Fruit fly (Drosophila melanogaster) whole organism, embryonic: ENCODE measurements around the gene CAH9.

ENCODE experiments used
- ATbp ChIP-seq: fragments of 200-800 bp; sonication (Bioruptor generic); optimal IDR thresholded peaks from 2 replicates; lab custom pipeline; 2017; ENCODE audit warnings: missing biosample characterization, mild to moderate bottlenecking, missing genetic modification characterization, missing genetic modification reagents
- Adf1 ChIP-seq: fragments of 200-800 bp; sonication (Bioruptor generic); IDR thresholded peaks from 2 replicates; pipeline ENCODE4 v1.3.6; 2022; ENCODE audit warnings: missing biosample characterization, missing genetic modification characterization
- Blimp-1 ChIP-seq: fragments of 200-800 bp; sonication (Bioruptor generic); optimal IDR thresholded peaks from 3 replicates; lab custom pipeline; 2018; ENCODE audit warnings: missing biosample characterization, missing genetic modification characterization, mild to moderate bottlenecking, moderate library complexity, missing genetic modification reagents
- Bteb2 ChIP-seq: fragments of 200-800 bp; sonication (Bioruptor generic); optimal IDR thresholded peaks from 2 replicates; lab custom pipeline; 2016; ENCODE audit warnings: missing biosample characterization, missing genetic modification characterization
- CG10654 ChIP-seq: fragments of 200-800 bp; sonication (Bioruptor generic); optimal IDR thresholded peaks from 2 replicates; lab custom pipeline; 2016; ENCODE audit warnings: missing biosample characterization, missing genetic modification characterization
- CG10959 ChIP-seq: fragments of 200-800 bp; sonication (Bioruptor generic); IDR thresholded peaks from 2 replicates; pipeline ENCODE4 v1.3.6; 2022; ENCODE audit warnings: missing biosample characterization, missing genetic modification characterization
- CG11247 ChIP-seq: fragments of 200-800 bp; sonication (Bioruptor generic); IDR thresholded peaks from 2 replicates; pipeline ENCODE4 v1.3.6; 2022; ENCODE audit warnings: missing biosample characterization, missing genetic modification characterization
- CG11398 ChIP-seq: fragments of 200-800 bp; sonication (Bioruptor generic); optimal IDR thresholded peaks from 2 replicates; lab custom pipeline; 2016; ENCODE audit warnings: missing biosample characterization, missing genetic modification characterization
- CG11456 ChIP-seq: fragments of 200-800 bp; sonication (Bioruptor generic); IDR thresholded peaks from 3 replicates; pipeline ENCODE4 v1.3.6; 2022; ENCODE audit warnings: missing biosample characterization, missing genetic modification characterization
- CG13775 ChIP-seq: fragments of 200-800 bp; sonication (Bioruptor generic); optimal IDR thresholded peaks from 3 replicates; lab custom pipeline; 2017; ENCODE audit warnings: missing biosample characterization, mild to moderate bottlenecking, missing genetic modification characterization
- CG17612 ChIP-seq: fragments of 200-800 bp; sonication (Bioruptor generic); IDR thresholded peaks from 2 replicates; pipeline ENCODE4 v1.3.6; 2022; ENCODE audit warnings: missing biosample characterization, missing genetic modification characterization
- CG2116 ChIP-seq: fragments of 200-800 bp; sonication (Bioruptor generic); optimal IDR thresholded peaks from 3 replicates; lab custom pipeline; 2018; ENCODE audit warnings: missing biosample characterization, mild to moderate bottlenecking, missing genetic modification characterization
- CG30020 ChIP-seq: fragments of 200-800 bp; optimal IDR thresholded peaks from 2 replicates; lab custom pipeline; 2019; ENCODE audit warnings: missing biosample characterization, mild to moderate bottlenecking, missing genetic modification characterization, moderate library complexity
- CG3163 ChIP-seq: fragments of 200-800 bp; sonication (Bioruptor generic); optimal IDR thresholded peaks from 3 replicates; lab custom pipeline; 2016; ENCODE audit warnings: missing biosample characterization, missing genetic modification characterization
- CG34422 ChIP-seq: fragments of 200-800 bp; sonication (Bioruptor generic); IDR thresholded peaks from 3 replicates; pipeline ENCODE4 v1.3.6; 2022; ENCODE audit warnings: missing biosample characterization, missing genetic modification characterization
- CG3838 ChIP-seq: fragments of 200-800 bp; sonication (Bioruptor generic); optimal IDR thresholded peaks from 3 replicates; lab custom pipeline; 2016; ENCODE audit warnings: missing biosample characterization, missing genetic modification characterization
- CG3847 ChIP-seq: fragments of 200-800 bp; sonication (Bioruptor generic); IDR thresholded peaks from 2 replicates; pipeline ENCODE4 v1.3.6; 2022; ENCODE audit warnings: missing biosample characterization, missing genetic modification characterization
- CG4424 ChIP-seq: fragments of 200-800 bp; sonication (Bioruptor generic); optimal IDR thresholded peaks from 3 replicates; lab custom pipeline; 2016; ENCODE audit warnings: missing biosample characterization, missing genetic modification characterization
- CG6791 ChIP-seq: fragments of 200-800 bp; sonication (Bioruptor generic); IDR thresholded peaks from 3 replicates; pipeline ENCODE4 v1.3.6; 2022; ENCODE audit warnings: missing biosample characterization, missing genetic modification characterization; ENCODE audit not compliant: partially characterized antibody
- CG9437 ChIP-seq: fragments of 200-800 bp; sonication (Bioruptor generic); optimal IDR thresholded peaks from 2 replicates; lab custom pipeline; 2018; ENCODE audit warnings: missing biosample characterization, mild to moderate bottlenecking, missing genetic modification characterization
- CG9797 ChIP-seq: fragments of 200-800 bp; sonication (Bioruptor generic); optimal IDR thresholded peaks from 3 replicates; lab custom pipeline; 2018; ENCODE audit warnings: missing biosample characterization, mild to moderate bottlenecking, missing genetic modification characterization
- Doc2 ChIP-seq: fragments of 200-800 bp; sonication (Bioruptor generic); IDR thresholded peaks from 2 replicates; pipeline ENCODE4 v1.3.6; 2022; ENCODE audit warnings: missing biosample characterization, missing genetic modification characterization
- Dp ChIP-seq: fragments of 200-800 bp; sonication (Bioruptor generic); optimal IDR thresholded peaks from 2 replicates; lab custom pipeline; 2018; ENCODE audit warnings: missing biosample characterization, mild to moderate bottlenecking, missing genetic modification characterization, moderate library complexity
- HLHmδ ChIP-seq: fragments of 200-800 bp; sonication (Bioruptor generic); optimal IDR thresholded peaks from 2 replicates; lab custom pipeline; 2018; ENCODE audit warnings: missing biosample characterization, mild to moderate bottlenecking, missing genetic modification characterization, moderate library complexity
- HmgD ChIP-seq: fragments of 200-800 bp; sonication (Bioruptor generic); optimal IDR thresholded peaks from 3 replicates; lab custom pipeline; 2016; ENCODE audit warnings: missing biosample characterization, missing genetic modification characterization
- Hr3 ChIP-seq: fragments of 200-800 bp; sonication (Bioruptor generic); optimal IDR thresholded peaks from 3 replicates; lab custom pipeline; 2016; ENCODE audit warnings: missing biosample characterization, missing genetic modification characterization
- Lim3 ChIP-seq: fragments of 200-800 bp; sonication (Bioruptor generic); IDR thresholded peaks from 2 replicates; pipeline ENCODE4 v1.3.6; 2022; ENCODE audit warnings: missing biosample characterization, missing genetic modification characterization
- Myb ChIP-seq: fragments of 200-800 bp; sonication (Bioruptor generic); optimal IDR thresholded peaks from 2 replicates; lab custom pipeline; 2016; ENCODE audit warnings: missing biosample characterization, missing genetic modification characterization
- Neu2 ChIP-seq: fragments of 200-800 bp; sonication (Bioruptor generic); optimal IDR thresholded peaks from 3 replicates; lab custom pipeline; 2016; ENCODE audit warnings: missing biosample characterization, missing genetic modification characterization, borderline replicate concordance
- Pdp1 ChIP-seq, 2 experiments: fragments of 200-800 bp; sonication (Bioruptor generic); optimal IDR thresholded peaks; 3 replicates each; lab custom pipeline; 2016; ENCODE audit warnings: missing biosample characterization in 2 of 2, missing genetic modification characterization in 2 of 2, mild to moderate bottlenecking in 1 of 2, moderate library complexity in 1 of 2
- Ravus ChIP-seq: fragments of 200-800 bp; sonication (Bioruptor generic); IDR thresholded peaks from 2 replicates; pipeline ENCODE4 v1.3.6; 2022; ENCODE audit warnings: missing biosample characterization, missing genetic modification characterization
- Side ChIP-seq: fragments of 200-800 bp; sonication (Bioruptor generic); optimal IDR thresholded peaks from 2 replicates; lab custom pipeline; 2016; ENCODE audit warnings: missing biosample characterization, missing genetic modification characterization
- Sox100B ChIP-seq: fragments of 200-800 bp; sonication (Bioruptor generic); optimal IDR thresholded peaks from 3 replicates; lab custom pipeline; 2018; ENCODE audit warnings: missing biosample characterization, mild to moderate bottlenecking, missing genetic modification characterization
- Sry-β ChIP-seq: fragments of 200-800 bp; sonication (Bioruptor generic); optimal IDR thresholded peaks from 2 replicates; lab custom pipeline; 2018; ENCODE audit warnings: missing biosample characterization, mild to moderate bottlenecking, missing genetic modification characterization, moderate library complexity
- Trl ChIP-seq, 3 experiments: fragments of >200 bp in 2 of 3; fragments of 200-800 bp in 1 of 3; sonication (Bioruptor generic) in 1 of 3; optimal IDR thresholded peaks; 2 replicates in 1 of 3; 3 replicates in 2 of 3; lab custom pipeline; 2016 to 2017; ENCODE audit warnings: missing biosample characterization in 1 of 3, missing genetic modification characterization in 1 of 3
- ato ChIP-seq: fragments of 200-800 bp; sonication (Bioruptor generic); IDR thresholded peaks from 2 replicates; pipeline ENCODE4 v1.3.6; 2022; ENCODE audit warnings: missing biosample characterization, missing genetic modification characterization; ENCODE audit not compliant: partially characterized antibody
- bbx ChIP-seq: fragments of 200-800 bp; sonication (Bioruptor generic); IDR thresholded peaks from 2 replicates; pipeline ENCODE4 v1.3.6; 2022; ENCODE audit warnings: missing biosample characterization, missing genetic modification characterization; ENCODE audit not compliant: partially characterized antibody
- dysf ChIP-seq: fragments of 200-800 bp; sonication (Bioruptor generic); IDR thresholded peaks from 3 replicates; pipeline ENCODE4 v1.3.6; 2022; ENCODE audit warnings: missing biosample characterization, missing genetic modification characterization
- gcm ChIP-seq: fragments of 200-800 bp; sonication (Bioruptor generic); optimal IDR thresholded peaks from 2 replicates; lab custom pipeline; 2019; ENCODE audit warnings: missing biosample characterization, mild to moderate bottlenecking, missing genetic modification characterization, moderate library complexity
- her ChIP-seq: fragments of 200-800 bp; sonication (Bioruptor generic); optimal IDR thresholded peaks from 2 replicates; lab custom pipeline; 2016; ENCODE audit warnings: missing biosample characterization, missing genetic modification characterization
- kah ChIP-seq: fragments of 200-800 bp; sonication (Bioruptor generic); optimal IDR thresholded peaks from 2 replicates; lab custom pipeline; 2018; ENCODE audit warnings: missing biosample characterization, mild to moderate bottlenecking, missing genetic modification characterization
- lilli ChIP-seq: fragments of 200-800 bp; sonication (Bioruptor generic); optimal IDR thresholded peaks from 3 replicates; lab custom pipeline; 2016; ENCODE audit warnings: missing biosample characterization, missing genetic modification characterization
- luna ChIP-seq: fragments of 200-800 bp; sonication (Bioruptor generic); optimal IDR thresholded peaks from 2 replicates; lab custom pipeline; 2016; ENCODE audit warnings: missing biosample characterization, missing genetic modification characterization
- pnt ChIP-seq: fragments of 200-800 bp; sonication (Bioruptor generic); optimal IDR thresholded peaks from 3 replicates; lab custom pipeline; 2016; ENCODE audit warnings: missing biosample characterization, missing genetic modification characterization
- sens ChIP-seq: fragments of 200-800 bp; sonication (Bioruptor generic); peaks from one replicate; lab custom pipeline; 2016; ENCODE audit warnings: missing biosample characterization, missing genetic modification characterization
- ssp ChIP-seq: fragments of 200-800 bp; sonication (Bioruptor generic); IDR thresholded peaks from 2 replicates; pipeline ENCODE4 v1.3.6; 2022; ENCODE audit warnings: missing biosample characterization, missing genetic modification characterization
- toy ChIP-seq: fragments of 200-800 bp; sonication (Bioruptor generic); IDR thresholded peaks from 2 replicates; pipeline ENCODE4 v1.3.6; 2022; ENCODE audit warnings: missing biosample characterization, missing genetic modification characterization
- trem ChIP-seq: fragments of 200-800 bp; optimal IDR thresholded peaks from 3 replicates; lab custom pipeline; 2019; ENCODE audit warnings: missing biosample characterization, mild to moderate bottlenecking, missing genetic modification characterization, moderate library complexity
- ttk ChIP-seq: fragments of 200-800 bp; sonication (Bioruptor generic); IDR thresholded peaks from 2 replicates; pipeline ENCODE4 v2.1.2; 2022; ENCODE audit warnings: missing biosample characterization, missing genetic modification characterization
- z ChIP-seq: fragments of 200-800 bp; sonication (Bioruptor generic); IDR thresholded peaks from 3 replicates; pipeline ENCODE4 v1.3.6; 2022; ENCODE audit warnings: missing biosample characterization, missing genetic modification characterization
- zfh2 ChIP-seq: fragments of 200-800 bp; sonication (Bioruptor generic); optimal IDR thresholded peaks from 2 replicates; lab custom pipeline; 2016; ENCODE audit warnings: missing biosample characterization, missing genetic modification characterization

Gene CAH9

DNA sequence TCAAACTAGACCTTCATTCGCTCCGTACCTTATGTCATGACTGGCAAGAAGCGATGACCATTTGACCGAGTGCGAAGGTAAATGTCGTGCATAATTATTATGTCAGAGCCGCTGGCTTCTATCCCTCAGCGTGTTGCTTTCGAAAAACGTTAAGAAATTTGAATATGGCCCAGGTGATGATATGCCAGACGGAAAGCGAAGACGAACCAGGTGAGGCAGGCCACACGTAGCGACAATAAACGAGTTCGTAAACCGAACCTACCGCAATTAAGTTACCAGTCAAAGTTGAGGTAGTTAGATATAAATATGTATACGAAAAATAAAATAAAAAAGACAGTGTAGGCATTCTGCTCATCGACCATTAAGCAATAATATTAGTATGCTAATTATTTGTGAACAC lies 29.4 kb downstream of the CAH9 start (continued):
- no peak for TF ChIP-seq Doc2 (GFP tag; lab: Robert Waterston, UW)
- TF ChIP-seq CG9437 (GFP tag; lab: Kevin White, UChicago) = no peak
- TF ChIP-seq her (GFP tag; lab: Kevin White, UChicago) = no peak
- TF ChIP-seq CG9797 = no peak
- no peak for TF ChIP-seq Dp (GFP tag; lab: Kevin White, UChicago)
- peak in 1 of 2 experiments; percentile 80 for TF ChIP-seq Pdp1 (GFP tag; optimal IDR thresholded peaks at IDR 0.05; lab: Kevin White, UChicago)
- TF ChIP-seq trem = no peak
- no peak for TF ChIP-seq Lim3 (GFP tag; lab: Robert Waterston, UW)
- TF ChIP-seq bbx (GFP tag; lab: Robert Waterston, UW) = no peak
- TF ChIP-seq CG3847 = no peak
- TF ChIP-seq Myb (GFP tag; lab: Kevin White, UChicago) = no peak

DNA sequence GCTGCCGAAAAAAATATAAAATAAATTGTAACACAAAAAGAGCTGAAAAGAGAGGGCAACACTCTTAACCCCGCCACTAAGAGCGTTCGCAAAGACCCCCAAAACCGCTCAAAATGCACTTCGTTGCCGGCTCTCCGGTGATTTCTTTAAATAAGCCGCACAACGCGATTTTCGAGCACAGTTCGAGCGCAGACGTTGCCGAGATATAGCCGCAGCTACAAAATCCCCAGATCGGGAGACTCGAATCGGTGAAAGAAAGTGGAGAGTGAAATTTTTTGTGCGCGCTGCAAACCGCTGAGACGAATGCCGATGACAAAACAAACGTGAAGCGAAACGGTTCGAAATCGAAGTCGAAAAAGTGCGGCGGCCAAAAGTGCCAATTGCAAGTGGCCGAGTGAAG lies 30.3 kb downstream of the CAH9 start, which contains the start of gene CG14257:
TSS of gene CG14257 (plus strand) at position 177 of the 400 bp plus-strand sequence.
- no peak for TF ChIP-seq CG10959
- no peak for TF ChIP-seq ATbp (GFP tag; lab: Kevin White, UChicago)
- no peak for TF ChIP-seq CG34422
- no peak for TF ChIP-seq CG11398 (GFP tag; lab: Kevin White, UChicago)
- TF ChIP-seq CG30020 (tag; lab: Kevin White, UChicago) = no peak
- TF ChIP-seq HmgD (GFP tag; lab: Kevin White, UChicago) = no peak
- no peak for TF ChIP-seq CG11247 (GFP tag; lab: Robert Waterston, UW)
- no peak for TF ChIP-seq CG3838 (GFP tag; lab: Kevin White, UChicago)
- TF ChIP-seq luna (GFP tag; lab: Kevin White, UChicago) = no peak
- no peak for TF ChIP-seq her (GFP tag; lab: Kevin White, UChicago)
- TF ChIP-seq z = peak; percentile 73; the same call in 2 of the 3 replicates
- TF ChIP-seq dysf (GFP tag; lab: Robert Waterston, UW) = no peak
- no peak for TF ChIP-seq Neu2 (GFP tag; lab: Kevin White, UChicago)
- TF ChIP-seq Sox100B (GFP tag; lab: Kevin White, UChicago) = no peak
- TF ChIP-seq CG2116 = no peak
- TF ChIP-seq zfh2 (GFP tag; lab: Kevin White, UChicago) = no peak
- TF ChIP-seq ssp (GFP tag; lab: Robert Waterston, UW) = no peak
- peak; percentile 57 for TF ChIP-seq Blimp-1 (GFP tag; lab: Kevin White, UChicago)
- no peak for TF ChIP-seq gcm (GFP tag; lab: Kevin White, UChicago)
- no peak for TF ChIP-seq CG6791
- no peak for TF ChIP-seq lilli (GFP tag; lab: Kevin White, UChicago)
- TF ChIP-seq Hr3 = no peak
- no peak for TF ChIP-seq Adf1 (GFP tag; lab: Robert Waterston, UW)
- TF ChIP-seq Sry-β (GFP tag; lab: Kevin White, UChicago) = no peak
- no peak for TF ChIP-seq kah (GFP tag; lab: Kevin White, UChicago)
- TF ChIP-seq CG10654 (GFP tag; lab: Kevin White, UChicago) = no peak
- no peak for TF ChIP-seq CG13775 (GFP tag; lab: Kevin White, UChicago)
- no peak for TF ChIP-seq Bteb2 (GFP tag; lab: Kevin White, UChicago)
- no peak for TF ChIP-seq CG4424 (GFP tag; lab: Kevin White, UChicago)
- no peak for TF ChIP-seq HLHmδ (GFP tag; lab: Kevin White, UChicago)
- TF ChIP-seq pnt (GFP tag; lab: Kevin White, UChicago) = no peak
- TF ChIP-seq Side = no peak
- TF ChIP-seq Ravus (GFP tag; lab: Robert Waterston, UW) = no peak
- peak; percentile 86 for TF ChIP-seq CG3163 (GFP tag; lab: Kevin White, UChicago)
- TF ChIP-seq Trl (optimal IDR thresholded peaks at IDR 0.05; lab: Kevin White, UChicago) = peak in 1 of 2 experiments; percentile 49
- TF ChIP-seq Trl (GFP tag; optimal IDR thresholded peaks at IDR 0.05; lab: Kevin White, UChicago) = no peak
- no peak for TF ChIP-seq CG17612 (GFP tag; lab: Robert Waterston, UW)
- TF ChIP-seq ato (GFP tag; lab: Robert Waterston, UW) = no peak
- TF ChIP-seq sens = peak; percentile 44
- no peak for TF ChIP-seq ttk (GFP tag; lab: Robert Waterston, UW)
- TF ChIP-seq CG11456 (GFP tag; lab: Robert Waterston, UW) = no peak
- TF ChIP-seq toy = no peak
